Worm (Caenorhabditis elegans) whole organism, early embryonic: ENCODE measurements around the gene ugt-56.
A peak's percentile ranks its signal among the peaks of the same experiment; 100 is the strongest.

Experiments used
- B0310.2 ChIP-seq: sonication (generic microtip); optimal IDR thresholded peaks from 2 replicates; lab custom pipeline; 2016; ENCODE audit warnings: mild to moderate bottlenecking, missing genetic modification characterization, missing compliant biosample characterization
- F13C5.2 ChIP-seq: sonication (generic microtip); optimal IDR thresholded peaks from 2 replicates; lab custom pipeline; 2017; ENCODE audit warnings: mild to moderate bottlenecking, missing genetic modification characterization, inconsistent platforms, missing compliant biosample characterization
- aly-1 ChIP-seq: sonication (generic microtip); optimal IDR thresholded peaks from 2 replicates; lab custom pipeline; 2016; ENCODE audit warnings: missing genetic modification characterization, missing compliant biosample characterization
- ama-1 ChIP-seq: fragments of 150-350 bp; optimal IDR thresholded peaks from 2 replicates; lab custom pipeline; 2014
- ceh-13 ChIP-seq: fragments of 200-800 bp; sonication (Bioruptor generic); optimal IDR thresholded peaks from 2 replicates; lab custom pipeline; 2018; ENCODE audit warnings: mild to moderate bottlenecking, missing genetic modification characterization, missing compliant biosample characterization
- ceh-36 ChIP-seq: sonication (generic microtip); optimal IDR thresholded peaks from 2 replicates; lab custom pipeline; 2016; ENCODE audit warnings: missing genetic modification characterization, inconsistent platforms, missing compliant biosample characterization
- ets-7 ChIP-seq: sonication (generic microtip); optimal IDR thresholded peaks from 2 replicates; lab custom pipeline; 2016; ENCODE audit warnings: missing genotype, missing genetic modification characterization, missing compliant biosample characterization
- flt-1 ChIP-seq: fragments of 200-800 bp; sonication (Bioruptor generic); IDR thresholded peaks from 2 replicates; pipeline ENCODE4 v1.3.6; 2022; ENCODE audit warnings: missing genetic modification characterization, missing compliant biosample characterization
- hmbx-1 ChIP-seq: sonication (generic microtip); optimal IDR thresholded peaks from 2 replicates; lab custom pipeline; 2016; ENCODE audit warnings: mild to moderate bottlenecking, missing genetic modification characterization, missing compliant biosample characterization
- hmg-4 ChIP-seq: fragments of 200-800 bp; sonication (Bioruptor generic); optimal IDR thresholded peaks from 2 replicates; lab custom pipeline; 2018; ENCODE audit warnings: mild to moderate bottlenecking, missing genetic modification characterization, missing compliant biosample characterization
- hnd-1 ChIP-seq: sonication (generic microtip); optimal IDR thresholded peaks from 2 replicates; lab custom pipeline; 2016; ENCODE audit warnings: missing genetic modification characterization, missing compliant biosample characterization
- pes-1 ChIP-seq: fragments of 200-800 bp; sonication (Bioruptor generic); IDR thresholded peaks from 2 replicates; pipeline ENCODE4 v1.3.6; 2022; ENCODE audit warnings: missing genetic modification reagents, missing genetic modification characterization, missing compliant biosample characterization
- scrt-1 ChIP-seq: fragments of 200-800 bp; sonication (Bioruptor generic); IDR thresholded peaks from 2 replicates; pipeline ENCODE4 v1.3.6; 2022; ENCODE audit warnings: missing genetic modification characterization, missing compliant biosample characterization
- sea-1 ChIP-seq: fragments of 200-800 bp; sonication (Bioruptor generic); conservative IDR thresholded peaks from 2 replicates; pipeline ENCODE4 v1.3.6; 2022; ENCODE audit warnings: missing genetic modification characterization, missing compliant biosample characterization
- tbx-11 ChIP-seq: fragments of 200-800 bp; sonication (Bioruptor generic); IDR thresholded peaks from 2 replicates; pipeline ENCODE4 v1.3.6; 2022; ENCODE audit warnings: missing genetic modification characterization, missing compliant biosample characterization
- tbx-37 ChIP-seq: fragments of 200-800 bp; sonication (Bioruptor generic); conservative IDR thresholded peaks from 2 replicates; pipeline ENCODE4 v1.3.6; 2022; ENCODE audit warnings: missing genetic modification reagents, missing genetic modification characterization, missing compliant biosample characterization
- tra-4 ChIP-seq: sonication (generic microtip); optimal IDR thresholded peaks from 2 replicates; lab custom pipeline; 2017; ENCODE audit warnings: missing genetic modification characterization, missing compliant biosample characterization

ugt-56 gene

DNA sequence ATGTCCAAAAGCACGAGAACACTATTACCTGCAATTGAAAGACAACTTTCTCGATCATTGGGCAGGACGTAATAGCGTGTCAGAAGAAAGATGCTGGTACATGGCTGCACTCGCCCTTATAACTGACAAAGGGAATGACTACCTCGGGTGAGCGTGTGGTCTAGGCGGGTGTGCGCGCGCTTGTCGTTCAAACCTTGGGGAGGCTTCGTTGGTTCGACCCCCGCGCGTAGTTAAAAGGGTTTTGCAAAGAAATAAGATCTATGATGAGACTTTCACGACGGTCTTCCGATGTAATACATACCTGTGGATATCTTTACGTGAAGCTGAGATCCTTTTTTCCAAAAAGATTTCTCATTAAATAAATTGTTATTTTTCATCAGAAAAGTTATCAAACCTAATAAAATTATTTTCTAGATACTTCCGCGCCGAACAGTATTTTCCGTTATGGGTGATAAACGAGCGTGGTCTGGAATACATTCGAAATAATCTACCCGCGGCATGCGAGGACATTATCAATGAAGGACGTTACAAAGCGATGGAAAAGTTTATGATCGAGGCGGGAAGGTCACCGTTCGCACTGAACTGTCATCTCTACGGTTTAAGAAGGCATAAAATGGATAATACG, 44.8 kb downstream of the ugt-56 start:
- TF ChIP-seq scrt-1 (peak; percentile 100), ama-1 (peak; percentile 87), sea-1 (GFP tag; lab: Robert Waterston, UW) (peak; percentile 100), ets-7 (peak; percentile 99), ceh-13 (peak; percentile 100), hnd-1 (peak; percentile 98), tra-4 (peak; percentile 99), aly-1 (tag; lab: Kevin White, UChicago) (peak; percentile 100), tbx-37 (GFP tag; lab: Robert Waterston, UW) (peak; percentile 100), hmg-4 (peak; percentile 100), tbx-11 (GFP tag; lab: Robert Waterston, UW) (peak; percentile 100), B0310.2 (tag; lab: Kevin White, UChicago) (peak; percentile 100), pes-1 (peak; percentile 99), hmbx-1 (tag; lab: Kevin White, UChicago) (peak; percentile 96), ceh-36 (peak; percentile 98), flt-1 (GFP tag; lab: Robert Waterston, UW) (peak; percentile 100), F13C5.2 (peak; percentile 100)

DNA sequence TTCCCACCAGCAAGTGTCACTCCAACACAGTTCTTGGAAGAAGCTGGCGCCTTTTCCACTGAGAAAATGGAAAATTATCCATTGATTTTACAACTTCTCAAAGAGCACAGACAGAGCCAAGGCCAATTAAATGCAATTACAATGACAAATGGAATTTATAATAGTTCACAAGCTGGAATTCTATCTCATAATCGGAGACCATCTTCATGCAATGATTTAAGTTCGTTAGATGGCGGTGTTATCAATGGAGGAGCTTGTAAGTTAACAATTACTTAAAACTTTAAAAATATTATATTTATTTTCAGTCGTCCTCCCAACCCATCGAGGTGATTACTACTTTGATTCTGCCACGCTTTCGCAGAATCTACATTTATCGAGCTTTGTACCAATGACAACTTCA, 46.9 kb downstream of the ugt-56 start:
- TF ChIP-seq ceh-36: no peak
- no peak for TF ChIP-seq tbx-37 (GFP tag; lab: Robert Waterston, UW)
- no peak for TF ChIP-seq ets-7
- no peak for TF ChIP-seq hmg-4
- no peak for TF ChIP-seq pes-1

- TF ChIP-seq ama-1: no peak
- TF ChIP-seq hnd-1: no peak
- no peak for TF ChIP-seq tbx-37 (GFP tag; lab: Robert Waterston, UW)
- TF ChIP-seq ets-7: no peak
- no peak for TF ChIP-seq scrt-1
- TF ChIP-seq pes-1: no peak
- no peak for TF ChIP-seq ceh-13
- no peak for TF ChIP-seq hmg-4
- no peak for TF ChIP-seq sea-1 (GFP tag; lab: Robert Waterston, UW)
- no peak for TF ChIP-seq hmbx-1 (tag; lab: Kevin White, UChicago)
- no peak for TF ChIP-seq flt-1 (GFP tag; lab: Robert Waterston, UW)
- TF ChIP-seq tbx-11 (GFP tag; lab: Robert Waterston, UW): no peak
- TF ChIP-seq tra-4: no peak
These were observed 48.3 kb downstream of the ugt-56 start, which contains the start of gene srg-45 for ce11 chrV:12307011-12307540. srg-45 (plus strand) TSS chrV:12307490.

ce11 chrV:12310256-12310655, 51.5 kb downstream of the ugt-56 start, which contains the start of gene hpo-30:
hpo-30 (minus strand) TSS chrV:12310356.
- TF ChIP-seq flt-1 (GFP tag; lab: Robert Waterston, UW) (no peak), sea-1 (GFP tag; lab: Robert Waterston, UW) (no peak), B0310.2 (tag; lab: Kevin White, UChicago) (no peak), ama-1 (no peak), ets-7 (no peak), tbx-37 (GFP tag; lab: Robert Waterston, UW) (no peak), hnd-1 (no peak), scrt-1 (no peak), ceh-36 (no peak), hmg-4 (no peak), aly-1 (tag; lab: Kevin White, UChicago) (no peak), tra-4 (no peak), F13C5.2 (no peak), tbx-11 (GFP tag; lab: Robert Waterston, UW) (no peak), ceh-13 (no peak), hmbx-1 (tag; lab: Kevin White, UChicago) (no peak), pes-1 (no peak)
